Fruit fly (Drosophila melanogaster): ENCODE measurements around the gene CG1146.

Gene CG1146

DNA sequence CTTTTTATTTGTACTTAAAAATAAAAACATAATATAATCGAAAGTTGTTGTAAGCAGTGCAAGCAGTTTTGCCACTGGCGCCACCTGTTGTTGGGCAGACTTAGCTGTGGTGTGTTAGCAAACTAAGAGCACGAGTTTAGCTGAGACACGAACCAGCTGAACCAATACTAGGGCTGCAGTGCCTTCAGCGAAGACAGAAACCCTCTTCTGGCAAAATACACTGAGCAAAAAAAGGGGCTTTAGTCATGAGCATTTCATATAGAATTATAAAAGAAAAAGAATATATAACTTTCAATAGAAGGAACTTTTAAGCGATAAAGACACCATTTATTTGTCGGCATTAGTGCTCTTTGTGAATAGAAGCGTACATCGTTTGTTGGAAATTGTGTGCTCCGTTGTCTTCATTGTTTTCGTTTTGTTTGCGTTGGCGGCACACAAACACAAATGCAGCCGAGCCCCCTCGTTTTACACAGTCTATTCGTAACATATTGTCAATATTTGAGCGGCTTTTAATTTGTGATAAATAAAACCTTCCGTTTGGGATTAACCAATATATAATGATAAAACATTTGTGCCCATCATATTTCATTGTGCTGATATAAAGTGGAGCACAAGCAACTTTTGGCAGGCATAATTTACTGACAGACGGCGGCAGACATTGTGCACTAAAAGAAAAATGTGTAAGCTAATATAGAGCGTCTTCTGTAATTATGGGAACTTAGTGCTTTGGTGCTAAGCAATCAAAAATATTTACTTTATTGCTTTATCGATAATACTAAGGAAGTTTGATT is 43.0 kb downstream of the CG1146 start (continued):
- peak; percentile 20 for TF ChIP-seq tio (GFP tag; optimal IDR thresholded peaks at IDR 0.05)
- no peak for TF ChIP-seq eyg (GFP tag; optimal IDR thresholded peaks at IDR 0.05)
- TF ChIP-seq CG9817 (tag; optimal IDR thresholded peaks at IDR 0.05) = peak; percentile 57
- TF ChIP-seq gcm (GFP tag; optimal IDR thresholded peaks at IDR 0.05) = peak; percentile 80
- TF ChIP-seq Hey (tag; optimal IDR thresholded peaks at IDR 0.05) = no peak
- TF ChIP-seq CG12942 (GFP tag; optimal IDR thresholded peaks at IDR 0.05) = peak; percentile 21
- TF ChIP-seq CG17328 (GFP tag; IDR thresholded peaks at IDR 0.05) = peak; percentile 74
- TF ChIP-seq da (GFP tag; optimal IDR thresholded peaks at IDR 0.05) = no peak
- TF ChIP-seq pros (GFP tag; optimal IDR thresholded peaks at IDR 0.05) = no peak
- TF ChIP-seq CG18476 (GFP tag; optimal IDR thresholded peaks at IDR 0.05) = peak; percentile 69
- TF ChIP-seq HHEX (GFP tag; optimal IDR thresholded peaks at IDR 0.05) = peak; percentile 48
- peak; percentile 52 for TF ChIP-seq Jarid2 (GFP tag; optimal IDR thresholded peaks at IDR 0.05)
- no peak for TF ChIP-seq CG14860 (GFP tag; IDR thresholded peaks at IDR 0.05; ENCODE audit: partially characterized antibody)
- peak; percentile 54; the same call in 1 of the 3 replicates for TF ChIP-seq CG6175 (GFP tag; IDR thresholded peaks at IDR 0.05)
- no peak for TF ChIP-seq Camta (GFP tag; optimal IDR thresholded peaks at IDR 0.05)
- peak; percentile 61 for TF ChIP-seq CG17802 (tag; optimal IDR thresholded peaks at IDR 0.05)
- no peak for TF ChIP-seq pan (optimal IDR thresholded peaks at IDR 0.05)
- TF ChIP-seq pan (GFP tag; optimal IDR thresholded peaks at IDR 0.05 in 1 of 2, IDR thresholded peaks at IDR 0.05 in 1 of 2) = peak in 1 of 2 experiments; percentile 87
- TF ChIP-seq vvl (GFP tag; IDR thresholded peaks at IDR 0.05) = peak; percentile 86
- TF ChIP-seq CG14965 (GFP tag; optimal IDR thresholded peaks at IDR 0.05; ENCODE audit: borderline replicate concordance) = peak; percentile 99
- TF ChIP-seq Awh (GFP tag; IDR thresholded peaks at IDR 0.05) = peak; percentile 87
- TF ChIP-seq zen2 (GFP tag; IDR thresholded peaks at IDR 0.05; ENCODE audit: partially characterized antibody) = no peak
- peak; percentile 60 for TF ChIP-seq CG18764 (GFP tag; optimal IDR thresholded peaks at IDR 0.05)
- peak; percentile 82 for TF ChIP-seq CG14014 (GFP tag; IDR thresholded peaks at IDR 0.05)
- TF ChIP-seq CG16779 (GFP tag; IDR thresholded peaks at IDR 0.05) = no peak
- TF ChIP-seq tap (tag; optimal IDR thresholded peaks at IDR 0.05) = peak; percentile 65
- TF ChIP-seq sc (optimal IDR thresholded peaks at IDR 0.05) = no peak
- TF ChIP-seq sc (GFP tag; optimal IDR thresholded peaks at IDR 0.05) = peak; percentile 41
- peak; percentile 69 for TF ChIP-seq nmo (GFP tag; optimal IDR thresholded peaks at IDR 0.05)
- TF ChIP-seq Taf1 (GFP tag; IDR thresholded peaks at IDR 0.05) = peak; percentile 56
- peak; percentile 55 for TF ChIP-seq emc (GFP tag; optimal IDR thresholded peaks at IDR 0.05)
- peak; percentile 81 for TF ChIP-seq Lhr (GFP tag; optimal IDR thresholded peaks at IDR 0.05)
- peak; percentile 37 for TF ChIP-seq dm (GFP tag; optimal IDR thresholded peaks at IDR 0.05)
- TF ChIP-seq pb (GFP tag; optimal IDR thresholded peaks at IDR 0.05) = no peak
- TF ChIP-seq tin (GFP tag; optimal IDR thresholded peaks at IDR 0.05) = peak; percentile 66
- peak; percentile 79 for TF ChIP-seq CG9876 (GFP tag; optimal IDR thresholded peaks at IDR 0.05)
- no peak for TF ChIP-seq nom (GFP tag; optimal IDR thresholded peaks at IDR 0.05)
- no peak for TF ChIP-seq mld (GFP tag; IDR thresholded peaks at IDR 0.05; ENCODE audit: partially characterized antibody)
- TF ChIP-seq CkIIα-i1 (GFP tag; IDR thresholded peaks at IDR 0.05) = peak; percentile 48; the same call in 1 of the 2 replicates
- TF ChIP-seq Ptx1 (GFP tag; IDR thresholded peaks at IDR 0.05) = peak; percentile 77
- no peak; the same call in 2 of the 3 replicates for TF ChIP-seq CG3726 (GFP tag; IDR thresholded peaks at IDR 0.05)
- TF ChIP-seq Mes4 (GFP tag; optimal IDR thresholded peaks at IDR 0.05) = no peak
- TF ChIP-seq Pdp1 (GFP tag; optimal IDR thresholded peaks at IDR 0.05) = peak; percentile 3 to 56
- peak; percentile 89 for TF ChIP-seq CG11456 (GFP tag; IDR thresholded peaks at IDR 0.05)
- TF ChIP-seq CG13894 (tag; optimal IDR thresholded peaks at IDR 0.05) = peak; percentile 46
- peak; percentile 80 for TF ChIP-seq HmgZ (tag; optimal IDR thresholded peaks at IDR 0.05)
- TF ChIP-seq Dip3 (GFP tag; optimal IDR thresholded peaks at IDR 0.05) = peak; percentile 11
- peak; percentile 28; the same call in 1 of the 2 replicates for TF ChIP-seq tna (GFP tag; IDR thresholded peaks at IDR 0.05; ENCODE audit: partially characterized antibody)
- TF ChIP-seq CG11247 (GFP tag; IDR thresholded peaks at IDR 0.05) = peak; percentile 63
